Worm (Caenorhabditis elegans) whole organism, late embryonic: ENCODE results near the gene F21D9.2.
"Not testable (repeated sequence)": the region's sequence is repeated elsewhere in the genome, so short reads cannot be mapped to it uniquely, and the experiment has no call there.

Experiments used
- C38D4.7 ChIP-seq: fragments of 200-800 bp; sonication (Bioruptor generic); optimal IDR thresholded peaks from 2 replicates; lab custom pipeline; 2018; ENCODE audit warnings: mild to moderate bottlenecking, missing genetic modification characterization, moderate library complexity, missing compliant biosample characterization
- F13H6.1 ChIP-seq: sonication (generic microtip); optimal IDR thresholded peaks from 2 replicates; lab custom pipeline; 2016; ENCODE audit warnings: missing genetic modification characterization, missing compliant biosample characterization
- K02D7.2 ChIP-seq: sonication (generic microtip); optimal IDR thresholded peaks from 2 replicates; lab custom pipeline; 2017; ENCODE audit warnings: mild to moderate bottlenecking, missing genetic modification characterization, missing compliant biosample characterization
- ama-1 ChIP-seq: fragments of 150-350 bp; optimal IDR thresholded peaks from 2 replicates; lab custom pipeline; 2014
- ceh-14 ChIP-seq: sonication (generic microtip); optimal IDR thresholded peaks from 2 replicates; lab custom pipeline; 2016; ENCODE audit warnings: missing genotype, missing genetic modification characterization, missing compliant biosample characterization
- ceh-2 ChIP-seq: sonication (generic microtip); optimal IDR thresholded peaks from 2 replicates; lab custom pipeline; 2016; ENCODE audit warnings: missing genotype, missing genetic modification characterization, missing compliant biosample characterization
- ceh-24 ChIP-seq: sonication (generic microtip); optimal IDR thresholded peaks from 2 replicates; lab custom pipeline; 2016; ENCODE audit warnings: mild to moderate bottlenecking, missing genetic modification characterization, missing compliant biosample characterization
- ceh-31 ChIP-seq: sonication (generic microtip); optimal IDR thresholded peaks from 2 replicates; lab custom pipeline; 2016; ENCODE audit warnings: missing genetic modification characterization, missing compliant biosample characterization
- ceh-34 ChIP-seq: sonication (generic microtip); optimal IDR thresholded peaks from 2 replicates; lab custom pipeline; 2016; ENCODE audit warnings: mild to moderate bottlenecking, missing genetic modification characterization, missing compliant biosample characterization
- ceh-9 ChIP-seq: sonication (generic microtip); optimal IDR thresholded peaks from 2 replicates; lab custom pipeline; 2016; ENCODE audit warnings: mild to moderate bottlenecking, missing genetic modification characterization, inconsistent platforms, missing compliant biosample characterization
- che-1 ChIP-seq: sonication (generic microtip); optimal IDR thresholded peaks from 2 replicates; lab custom pipeline; 2016; ENCODE audit warnings: mild to moderate bottlenecking, missing genetic modification characterization, missing compliant biosample characterization
- elt-4 ChIP-seq: sonication (generic microtip); optimal IDR thresholded peaks from 2 replicates; lab custom pipeline; 2016; ENCODE audit warnings: missing genetic modification characterization, missing compliant biosample characterization
- ets-4 ChIP-seq: sonication (generic microtip); optimal IDR thresholded peaks from 2 replicates; lab custom pipeline; 2016; ENCODE audit warnings: missing genetic modification characterization, missing compliant biosample characterization
- fkh-10 ChIP-seq: fragments of 150-350 bp; optimal IDR thresholded peaks from 2 replicates; lab custom pipeline; 2014; ENCODE audit warnings: missing biosample characterization, missing genetic modification reagents, missing genetic modification characterization
- fkh-6 ChIP-seq: sonication (generic microtip); optimal IDR thresholded peaks from 2 replicates; lab custom pipeline; 2016; ENCODE audit warnings: missing genetic modification characterization, missing compliant biosample characterization
- hlh-6 ChIP-seq: sonication (generic microtip); optimal IDR thresholded peaks from 2 replicates; lab custom pipeline; 2016; ENCODE audit warnings: missing genotype, missing genetic modification characterization, missing compliant biosample characterization
- hlh-8 ChIP-seq: sonication (generic microtip); optimal IDR thresholded peaks from 2 replicates; lab custom pipeline; 2016; ENCODE audit warnings: missing genotype, missing genetic modification characterization, missing compliant biosample characterization
- lim-6 ChIP-seq: sonication (generic microtip); optimal IDR thresholded peaks from 2 replicates; lab custom pipeline; 2016; ENCODE audit warnings: missing genetic modification characterization, missing compliant biosample characterization
- madf-2 ChIP-seq: sonication (generic microtip); optimal IDR thresholded peaks from 2 replicates; lab custom pipeline; 2017; ENCODE audit warnings: missing genetic modification characterization, missing compliant biosample characterization
- mec-3 ChIP-seq: sonication (generic microtip); optimal IDR thresholded peaks from 2 replicates; lab custom pipeline; 2016; ENCODE audit warnings: borderline replicate concordance, missing genetic modification characterization, missing compliant biosample characterization
- nhr-11 ChIP-seq: fragments of 150-350 bp; optimal IDR thresholded peaks from 2 replicates; lab custom pipeline; 2014; ENCODE audit warnings: missing biosample characterization, missing genetic modification characterization
- nhr-232 ChIP-seq: sonication (generic microtip); optimal IDR thresholded peaks from 2 replicates; lab custom pipeline; 2016; ENCODE audit warnings: missing genetic modification characterization, missing compliant biosample characterization
- npax-4 ChIP-seq: sonication (generic microtip); optimal IDR thresholded peaks from 2 replicates; lab custom pipeline; 2016; ENCODE audit warnings: missing genetic modification characterization, missing compliant biosample characterization
- odd-2 ChIP-seq: sonication (generic microtip); optimal IDR thresholded peaks from 2 replicates; lab custom pipeline; 2017; ENCODE audit warnings: antibody characterized with exemption, mild to moderate bottlenecking, missing genetic modification characterization, missing compliant biosample characterization
- pax-1 ChIP-seq: fragments of 150-350 bp; optimal IDR thresholded peaks from 2 replicates; lab custom pipeline; 2014; ENCODE audit warnings: missing biosample characterization, missing genetic modification characterization
- rnt-1 ChIP-seq: sonication (generic microtip); optimal IDR thresholded peaks from 2 replicates; lab custom pipeline; 2016; ENCODE audit warnings: missing genetic modification characterization, missing compliant biosample characterization
- sdc-2 ChIP-seq: sonication (generic microtip); optimal IDR thresholded peaks from 2 replicates; lab custom pipeline; 2016; ENCODE audit warnings: missing genotype, missing genetic modification characterization, missing compliant biosample characterization
- sox-2 ChIP-seq: fragments of 200-800 bp; sonication (Bioruptor generic); IDR thresholded peaks from 2 replicates; pipeline ENCODE4 v1.3.6; 2022; ENCODE audit warnings: missing genetic modification reagents, missing genetic modification characterization, missing compliant biosample characterization
- sox-4 ChIP-seq: sonication (generic microtip); optimal IDR thresholded peaks from 2 replicates; lab custom pipeline; 2017; ENCODE audit warnings: mild to moderate bottlenecking, missing genetic modification characterization, inconsistent platforms, missing compliant biosample characterization
- syd-9 ChIP-seq: sonication (generic microtip); optimal IDR thresholded peaks from 2 replicates; lab custom pipeline; 2016; ENCODE audit warnings: mild to moderate bottlenecking, missing genetic modification characterization, moderate library complexity, missing compliant biosample characterization
- tbx-2 ChIP-seq: sonication (generic microtip); optimal IDR thresholded peaks from 2 replicates; lab custom pipeline; 2016; ENCODE audit warnings: missing genetic modification characterization, missing compliant biosample characterization
- unc-3 ChIP-seq, 2 experiments: fragments of 200-800 bp in 1 of 2; sonication (Bioruptor generic) in 1 of 2; sonication (generic microtip) in 1 of 2; conservative IDR thresholded peaks in 1 of 2; optimal IDR thresholded peaks in 1 of 2; 2 replicates each; pipeline versions ENCODE4 v1.3.6 to Lab custom; 2016 to 2022; ENCODE audit warnings: missing compliant biosample characterization in 2 of 2, missing genetic modification characterization in 2 of 2, missing genetic modification reagents in 1 of 2
- unc-55 ChIP-seq: sonication (generic microtip); optimal IDR thresholded peaks from 2 replicates; lab custom pipeline; 2017; ENCODE audit warnings: missing biosample characterization, missing genetic modification reagents, missing genetic modification characterization
- unc-86 ChIP-seq: sonication (generic microtip); optimal IDR thresholded peaks from 2 replicates; lab custom pipeline; 2016; ENCODE audit warnings: missing genetic modification characterization, missing compliant biosample characterization
- zip-5 ChIP-seq: sonication (generic microtip); optimal IDR thresholded peaks from 2 replicates; lab custom pipeline; 2016; ENCODE audit warnings: missing genetic modification characterization, missing compliant biosample characterization
- ztf-16 ChIP-seq: sonication (generic microtip); optimal IDR thresholded peaks from 2 replicates; lab custom pipeline; 2017; ENCODE audit warnings: missing genetic modification characterization, missing compliant biosample characterization

The F21D9.2 gene

ce11 chrV:19278488-19278887, 16.2 kb upstream of the F21D9.2 start:
- TF ChIP-seq K02D7.2 (tag; lab: Kevin White, UChicago) (no peak), tbx-2 (tag; lab: Kevin White, UChicago) (no peak), nhr-11 (tag; lab: Kevin White, UChicago) (no peak), zip-5 (tag; lab: Kevin White, UChicago) (no peak), unc-55 (no peak), C38D4.7 (GFP tag; lab: Kevin White, UChicago) (no peak), unc-3 (GFP tag; conservative IDR thresholded peaks at IDR 0.05; lab: Robert Waterston, UW) (no peak), unc-3 (tag; optimal IDR thresholded peaks at IDR 0.05; lab: Kevin White, UChicago) (no peak)

- TF ChIP-seq ceh-2 (no peak), unc-3 (GFP tag; conservative IDR thresholded peaks at IDR 0.05; lab: Robert Waterston, UW) (no peak), unc-3 (tag; optimal IDR thresholded peaks at IDR 0.05; lab: Kevin White, UChicago) (no peak), K02D7.2 (tag; lab: Kevin White, UChicago) (no peak), ets-4 (tag; lab: Kevin White, UChicago) (no peak), rnt-1 (tag; lab: Kevin White, UChicago) (no peak), sox-2 (GFP tag; lab: Robert Waterston, UW) (no peak), ceh-24 (no peak), hlh-6 (tag; lab: Kevin White, UChicago) (no peak), nhr-232 (tag; lab: Kevin White, UChicago) (no peak), tbx-2 (tag; lab: Kevin White, UChicago) (no peak), elt-4 (tag; lab: Kevin White, UChicago) (no peak), fkh-10 (GFP tag; lab: Kevin White, UChicago) (no peak)
These were observed 14.1 kb upstream of the F21D9.2 start for ce11 chrV:19276354-19276753.

- TF ChIP-seq npax-4, che-1, ceh-31 (tag; lab: Kevin White, UChicago): not testable (repeated sequence)
These were observed 1.9 kb upstream of the F21D9.2 start, which contains the start of gene F21D9.1 for ce11 chrV:19264148-19264547. F21D9.1 (plus strand) TSS chrV:19264448.

- TF ChIP-seq rnt-1 (tag; lab: Kevin White, UChicago) (no peak), unc-86 (tag; lab: Kevin White, UChicago) (no peak), ceh-31 (tag; lab: Kevin White, UChicago) (no peak), ets-4 (tag; lab: Kevin White, UChicago) (no peak), madf-2 (tag; lab: Kevin White, UChicago) (no peak), npax-4 (tag; lab: Kevin White, UChicago) (no peak), pax-1 (tag; lab: Kevin White, UChicago) (no peak), fkh-6 (tag; lab: Kevin White, UChicago) (no peak)
These were observed 1.6 kb downstream of the F21D9.2 start for ce11 chrV:19260686-19261085.

DNA sequence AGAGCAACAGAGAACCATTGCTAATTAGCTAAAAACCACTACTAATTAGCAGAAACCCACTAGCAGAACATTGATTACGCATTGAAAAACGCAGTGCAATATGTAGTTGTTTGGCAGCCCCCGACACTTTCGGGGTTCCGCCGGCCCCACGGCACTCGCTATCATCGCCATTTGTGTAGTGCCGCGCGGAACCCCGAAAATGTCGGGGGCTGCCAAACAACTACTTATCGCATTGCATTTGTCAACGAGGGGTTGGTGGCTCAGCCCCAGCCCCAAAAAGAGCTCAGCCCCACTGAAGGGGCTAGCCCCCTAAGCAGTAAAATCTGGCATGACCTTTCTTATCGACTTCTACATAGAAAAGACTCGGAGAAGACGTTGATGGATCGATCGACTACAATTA, 2.8 kb downstream of the F21D9.2 start:
- no peak for TF ChIP-seq madf-2 (tag; lab: Kevin White, UChicago)
- TF ChIP-seq mec-3 (tag; lab: Kevin White, UChicago) = no peak
- TF ChIP-seq ceh-34 (tag; lab: Kevin White, UChicago) = no peak
- TF ChIP-seq che-1 (tag; lab: Kevin White, UChicago) = no peak

ce11 chrV:19257653-19258052, 4.6 kb downstream of the F21D9.2 start, which contains the start of gene F21D9.3:
F21D9.3 (minus strand) TSS chrV:19257753.
- TF ChIP-seq zip-5 (tag; lab: Kevin White, UChicago) = no peak
- no peak for TF ChIP-seq F13H6.1
- no peak for TF ChIP-seq lim-6 (tag; lab: Kevin White, UChicago)
- TF ChIP-seq syd-9 (tag; lab: Kevin White, UChicago) = no peak
- TF ChIP-seq ceh-9 = no peak
- no peak for TF ChIP-seq sdc-2
- no peak for TF ChIP-seq ceh-2
- no peak for TF ChIP-seq ceh-14 (tag; lab: Kevin White, UChicago)
- TF ChIP-seq ama-1 (lab: Kevin White, UChicago) = no peak
- TF ChIP-seq odd-2 (tag; lab: Kevin White, UChicago) = no peak
- TF ChIP-seq rnt-1 (tag; lab: Kevin White, UChicago) = no peak
- TF ChIP-seq hlh-8 (tag; lab: Kevin White, UChicago) = no peak
- TF ChIP-seq sox-4 (tag; lab: Kevin White, UChicago) = no peak
- no peak for TF ChIP-seq ztf-16 (tag; lab: Kevin White, UChicago)
- no peak for TF ChIP-seq ets-4 (tag; lab: Kevin White, UChicago)
- TF ChIP-seq, all 69 proteins: peak for 0
